Worm (Caenorhabditis elegans): ENCODE results near the gene F57H12.6.

Gene F57H12.6

ce11 chrIV:7961889-7962342 lies 14.2 kb downstream of the F57H12.6 start:
- TF ChIP-seq peb-1 (tag; optimal IDR thresholded peaks at IDR 0.05) (no peak), alr-1 (tag; optimal IDR thresholded peaks at IDR 0.05) (no peak), ztf-11 (tag; optimal IDR thresholded peaks at IDR 0.05) (no peak), unc-62 (GFP tag; optimal IDR thresholded peaks at IDR 0.05) (no peak), blmp-1 (tag; optimal IDR thresholded peaks at IDR 0.05; ENCODE audit: insufficient read depth) (no peak), nhr-25 (tag; optimal IDR thresholded peaks at IDR 0.05) (no peak), unc-39 (tag; optimal IDR thresholded peaks at IDR 0.05) (no peak), dmd-4 (tag; optimal IDR thresholded peaks at IDR 0.05) (no peak), C34F6.9 (tag; optimal IDR thresholded peaks at IDR 0.05) (no peak), elt-1 (tag; optimal IDR thresholded peaks at IDR 0.05) (no peak), mab-5 (tag; optimal IDR thresholded peaks at IDR 0.05) (no peak), mdl-1 (tag; optimal IDR thresholded peaks at IDR 0.05) (no peak), R02D3.7 (tag; optimal IDR thresholded peaks at IDR 0.05) (no peak), ceh-82 (tag; optimal IDR thresholded peaks at IDR 0.05) (no peak), sem-4 (tag; optimal IDR thresholded peaks at IDR 0.05) (no peak), nhr-23 (tag; optimal IDR thresholded peaks at IDR 0.05) (no peak), zag-1 (tag; optimal IDR thresholded peaks at IDR 0.05) (no peak), Y55F3AM.14 (GFP tag; optimal IDR thresholded peaks at IDR 0.05) (no peak), nhr-6 (tag; optimal IDR thresholded peaks at IDR 0.05) (no peak)

- no peak for TF ChIP-seq mdl-1 (tag; optimal IDR thresholded peaks at IDR 0.05)
Measured at ce11 chrIV:7958092-7958491, 18.0 kb downstream of the F57H12.6 start.

- TF ChIP-seq ztf-1 (GFP tag; conservative IDR thresholded peaks at IDR 0.05) = no peak
- no peak for TF ChIP-seq gmeb-1 (tag; optimal IDR thresholded peaks at IDR 0.05)
- TF ChIP-seq nhr-11 (tag; optimal IDR thresholded peaks at IDR 0.05) = no peak
- TF ChIP-seq lsy-2 (tag; optimal IDR thresholded peaks at IDR 0.05) = no peak
Measured at ce11 chrIV:7957504-7957903, 18.6 kb downstream of the F57H12.6 start, which contains the start of gene frpr-10. frpr-10 (plus strand) TSS chrIV:7957804.

- TF ChIP-seq aly-2 (tag; optimal IDR thresholded peaks at IDR 0.05) = no peak
- TF ChIP-seq egl-27 (tag; optimal IDR thresholded peaks at IDR 0.05) = no peak
- no peak for TF ChIP-seq mdl-1 (tag; optimal IDR thresholded peaks at IDR 0.05)
- no peak for TF ChIP-seq nhr-10 (tag; optimal IDR thresholded peaks at IDR 0.05)
- no peak for TF ChIP-seq elt-1 (tag; optimal IDR thresholded peaks at IDR 0.05)
- TF ChIP-seq elt-3 (tag; optimal IDR thresholded peaks at IDR 0.05) = no peak
- TF ChIP-seq ceh-16 (tag; optimal IDR thresholded peaks at IDR 0.05) = no peak
- no peak for TF ChIP-seq lsy-2 (tag; optimal IDR thresholded peaks at IDR 0.05)
- TF ChIP-seq zag-1 (tag; optimal IDR thresholded peaks at IDR 0.05) = no peak
- no peak for TF ChIP-seq snpc-4 (tag; optimal IDR thresholded peaks at IDR 0.05)
- TF ChIP-seq lin-13 (GFP tag; optimal IDR thresholded peaks at IDR 0.05) = no peak
- TF ChIP-seq sma-3 (GFP tag; optimal IDR thresholded peaks at IDR 0.05) = no peak
Measured at ce11 chrIV:7956643-7957317, 19.3 kb downstream of the F57H12.6 start, which contains the start of gene csr-1. csr-1 (plus strand) TSS chrIV:7957267.

ce11 chrIV:7955849-7956248 lies 20.3 kb downstream of the F57H12.6 start, which contains the start of gene ceh-19:
ceh-19 (minus strand) TSS chrIV:7955949.
- TF ChIP-seq ztf-1 (GFP tag; conservative IDR thresholded peaks at IDR 0.05) (no peak), nhr-129 (tag; optimal IDR thresholded peaks at IDR 0.05) (no peak), zag-1 (tag; optimal IDR thresholded peaks at IDR 0.05) (no peak), mdl-1 (tag; optimal IDR thresholded peaks at IDR 0.05) (no peak), lin-11 (tag; optimal IDR thresholded peaks at IDR 0.05) (no peak), nhr-21 (tag; optimal IDR thresholded peaks at IDR 0.05) (no peak), gmeb-1 (tag; optimal IDR thresholded peaks at IDR 0.05) (no peak), Y55F3AM.14 (GFP tag; optimal IDR thresholded peaks at IDR 0.05) (no peak), crh-2 (tag; optimal IDR thresholded peaks at IDR 0.05) (no peak), lsy-2 (tag; optimal IDR thresholded peaks at IDR 0.05) (no peak), lin-13 (GFP tag; optimal IDR thresholded peaks at IDR 0.05) (no peak), ZK546.5 (tag; optimal IDR thresholded peaks at IDR 0.05) (no peak), peb-1 (tag; optimal IDR thresholded peaks at IDR 0.05) (no peak), skn-1 (tag; optimal IDR thresholded peaks at IDR 0.05) (no peak), ceh-16 (tag; optimal IDR thresholded peaks at IDR 0.05) (no peak), ztf-11 (tag; optimal IDR thresholded peaks at IDR 0.05) (no peak), dmd-4 (tag; optimal IDR thresholded peaks at IDR 0.05) (no peak), elt-3 (tag; optimal IDR thresholded peaks at IDR 0.05) (no peak), blmp-1 (tag; optimal IDR thresholded peaks at IDR 0.05; ENCODE audit: insufficient read depth) (no peak), nhr-77 (tag; optimal IDR thresholded peaks at IDR 0.05) (no peak)

Measured in whole organism, L2 larva.